Worm (Caenorhabditis elegans) whole organism, L1 larva: ENCODE measurements around the gene wht-6.

Experiments
- C04F5.9 ChIP-seq: sonication (generic microtip); optimal IDR thresholded peaks from 2 replicates; lab custom pipeline; 2016; ENCODE audit warnings: missing genetic modification characterization, missing compliant biosample characterization
- C16A3.4 ChIP-seq: fragments of 150-350 bp; optimal IDR thresholded peaks from 2 replicates; lab custom pipeline; 2014; ENCODE audit warnings: missing biosample characterization, missing genetic modification characterization
- C34B4.2 ChIP-seq: sonication (generic microtip); optimal IDR thresholded peaks from 2 replicates; lab custom pipeline; 2017; ENCODE audit warnings: mild to moderate bottlenecking, missing genetic modification characterization, missing compliant biosample characterization
- aha-1 ChIP-seq: fragments of 150-350 bp; optimal IDR thresholded peaks from 2 replicates; lab custom pipeline; 2014; ENCODE audit warnings: missing biosample characterization, missing genetic modification characterization
- aly-2 ChIP-seq: fragments of 150-350 bp; optimal IDR thresholded peaks from 2 replicates; lab custom pipeline; 2014; ENCODE audit warnings: missing biosample characterization, missing genetic modification characterization
- ceh-8 ChIP-seq: fragments of 200-800 bp; sonication (Bioruptor generic); optimal IDR thresholded peaks from 2 replicates; lab custom pipeline; 2018; ENCODE audit warnings: mild to moderate bottlenecking, missing genetic modification characterization, moderate library complexity, missing compliant biosample characterization
- ces-1 ChIP-seq: fragments of 150-350 bp; optimal IDR thresholded peaks from 2 replicates; lab custom pipeline; 2014; ENCODE audit warnings: missing biosample characterization, missing genetic modification reagents, missing genetic modification characterization
- dpl-1 ChIP-seq, 3 experiments: fragments of 150-350 bp in 2 of 3; sonication (generic microtip) in 1 of 3; optimal IDR thresholded peaks; 2 replicates each; lab custom pipeline; 2014 to 2017; ENCODE audit warnings: missing biosample characterization in 3 of 3, missing genetic modification characterization in 3 of 3, missing genetic modification reagents in 3 of 3
- dsc-1 ChIP-seq: sonication (generic microtip); optimal IDR thresholded peaks from 2 replicates; lab custom pipeline; 2016; ENCODE audit warnings: mild to moderate bottlenecking, missing genetic modification characterization, missing compliant biosample characterization
- efl-1 ChIP-seq, 4 experiments: fragments of 150-350 bp; optimal IDR thresholded peaks in 3 of 4; peaks in 1 of 4; 1 replicate in 1 of 4; 2 replicates in 3 of 4; lab custom pipeline; 2014; ENCODE audit warnings: missing biosample characterization in 2 of 4, missing genetic modification characterization in 2 of 4, missing genetic modification reagents in 2 of 4
- efl-3 ChIP-seq: fragments of 200-800 bp; sonication (Bioruptor generic); optimal IDR thresholded peaks from 2 replicates; lab custom pipeline; 2018; ENCODE audit warnings: mild to moderate bottlenecking, missing genetic modification characterization, missing compliant biosample characterization
- egl-13 ChIP-seq: sonication (generic microtip); optimal IDR thresholded peaks from 2 replicates; lab custom pipeline; 2016; ENCODE audit warnings: missing genotype, missing genetic modification reagents, missing genetic modification characterization, missing compliant biosample characterization
- elt-2 ChIP-seq: sonication (generic microtip); optimal IDR thresholded peaks from 2 replicates; lab custom pipeline; 2016; ENCODE audit warnings: missing genetic modification characterization, mild to moderate bottlenecking, inconsistent platforms, missing compliant biosample characterization, missing genetic modification reagents
- ets-5 ChIP-seq: fragments of 200-800 bp; sonication (Bioruptor generic); IDR thresholded peaks from 2 replicates; pipeline ENCODE4 v1.3.6; 2022; ENCODE audit warnings: missing genetic modification characterization, missing compliant biosample characterization
- fkh-10 ChIP-seq: sonication (generic microtip); optimal IDR thresholded peaks from 2 replicates; lab custom pipeline; 2017; ENCODE audit warnings: missing biosample characterization, missing genetic modification reagents, missing genetic modification characterization
- fkh-4 ChIP-seq: sonication (generic microtip); optimal IDR thresholded peaks from 2 replicates; lab custom pipeline; 2016; ENCODE audit warnings: missing compliant biosample characterization, missing genetic modification characterization, borderline replicate concordance
- fkh-8 ChIP-seq: sonication (generic microtip); optimal IDR thresholded peaks from 2 replicates; lab custom pipeline; 2016; ENCODE audit warnings: mild to moderate bottlenecking, missing genetic modification characterization, missing compliant biosample characterization
- grh-1 ChIP-seq: fragments of 200-800 bp; sonication (Bioruptor generic); IDR thresholded peaks from 2 replicates; pipeline ENCODE4 v1.3.6; 2022; ENCODE audit warnings: missing genetic modification reagents, missing genetic modification characterization, missing compliant biosample characterization
- hlh-17 ChIP-seq: fragments of 200-800 bp; sonication (Bioruptor generic); optimal IDR thresholded peaks from 2 replicates; lab custom pipeline; 2018; ENCODE audit warnings: missing genetic modification characterization, mild to moderate bottlenecking, missing compliant biosample characterization, moderate library complexity, borderline replicate concordance
- isw-1 ChIP-seq: fragments of 200-800 bp; sonication (Bioruptor generic); IDR thresholded peaks from 2 replicates; pipeline ENCODE4 v1.3.6; 2022; ENCODE audit warnings: missing genetic modification characterization, missing compliant biosample characterization
- lin-13 ChIP-seq: fragments of 150-350 bp; optimal IDR thresholded peaks from 2 replicates; lab custom pipeline; 2014; ENCODE audit warnings: missing biosample characterization, missing genetic modification reagents, missing genetic modification characterization
- lin-35 ChIP-seq, 2 experiments: fragments of 150-350 bp; optimal IDR thresholded peaks; 2 replicates each; lab custom pipeline; 2014; ENCODE audit warnings: missing biosample characterization in 2 of 2, missing genetic modification characterization in 2 of 2, missing genetic modification reagents in 2 of 2
- lir-3 ChIP-seq: sonication (generic microtip); optimal IDR thresholded peaks from 2 replicates; lab custom pipeline; 2016; ENCODE audit warnings: mild to moderate bottlenecking, missing genetic modification characterization, moderate library complexity, missing compliant biosample characterization; ENCODE audit not compliant: poor library complexity
- mdl-1 ChIP-seq, 2 experiments: fragments of 150-350 bp; optimal IDR thresholded peaks; 2 replicates each; lab custom pipeline; 2014 to 2017; ENCODE audit warnings: missing biosample characterization in 2 of 2, missing genetic modification characterization in 2 of 2, inconsistent platforms in 1 of 2
- mef-2 ChIP-seq: fragments of 150-350 bp; optimal IDR thresholded peaks from 2 replicates; lab custom pipeline; 2014; ENCODE audit warnings: missing biosample characterization, missing genetic modification characterization
- nhr-12 ChIP-seq: sonication (generic microtip); optimal IDR thresholded peaks from 2 replicates; lab custom pipeline; 2017; ENCODE audit warnings: missing biosample characterization, missing genetic modification characterization
- nhr-19 ChIP-seq: fragments of 200-800 bp; sonication (Bioruptor generic); conservative IDR thresholded peaks from 2 replicates; pipeline ENCODE4 v1.3.6; 2022; ENCODE audit warnings: missing genetic modification characterization, missing compliant biosample characterization
- nhr-20 ChIP-seq: sonication (generic microtip); optimal IDR thresholded peaks from 2 replicates; lab custom pipeline; 2016; ENCODE audit warnings: mild to moderate bottlenecking, missing genetic modification characterization, missing compliant biosample characterization
- nhr-28 ChIP-seq: fragments of 150-350 bp; optimal IDR thresholded peaks from 2 replicates; lab custom pipeline; 2014; ENCODE audit warnings: missing biosample characterization, missing genetic modification characterization
- nhr-71 ChIP-seq: sonication (generic microtip); optimal IDR thresholded peaks from 2 replicates; lab custom pipeline; 2016; ENCODE audit warnings: mild to moderate bottlenecking, missing genetic modification characterization, moderate library complexity, missing compliant biosample characterization
- nhr-76 ChIP-seq: sonication (generic microtip); optimal IDR thresholded peaks from 2 replicates; lab custom pipeline; 2017; ENCODE audit warnings: missing biosample characterization, missing genetic modification characterization
- nhr-85 ChIP-seq: sonication (generic microtip); peaks from one replicate; lab custom pipeline; 2016; ENCODE audit warnings: missing genetic modification characterization, inconsistent platforms, missing compliant biosample characterization
- nhr-90 ChIP-seq: sonication (generic microtip); optimal IDR thresholded peaks from 2 replicates; lab custom pipeline; 2016; ENCODE audit warnings: mild to moderate bottlenecking, missing genetic modification characterization, missing compliant biosample characterization; ENCODE audit not compliant: poor library complexity
- pqm-1 ChIP-seq: sonication (generic microtip); optimal IDR thresholded peaks from 3 replicates; lab custom pipeline; 2017; ENCODE audit warnings: missing biosample characterization, missing genetic modification characterization
- rnt-1 ChIP-seq: sonication (generic microtip); optimal IDR thresholded peaks from 2 replicates; lab custom pipeline; 2016; ENCODE audit warnings: mild to moderate bottlenecking, missing genetic modification characterization, moderate library complexity, missing compliant biosample characterization
- skn-1 ChIP-seq: fragments of 150-350 bp; optimal IDR thresholded peaks from 2 replicates; lab custom pipeline; 2014; ENCODE audit warnings: missing biosample characterization, missing genetic modification characterization
- snpc-4 ChIP-seq: fragments of 150-350 bp; optimal IDR thresholded peaks from 2 replicates; lab custom pipeline; 2014; ENCODE audit warnings: missing biosample characterization, missing genetic modification characterization
- snu-23 ChIP-seq: sonication (generic microtip); optimal IDR thresholded peaks from 2 replicates; lab custom pipeline; 2016; ENCODE audit warnings: missing genetic modification characterization, missing compliant biosample characterization
- sox-4 ChIP-seq: sonication (generic microtip); optimal IDR thresholded peaks from 2 replicates; lab custom pipeline; 2016; ENCODE audit warnings: missing genetic modification characterization, missing compliant biosample characterization
- sup-37 ChIP-seq: fragments of 200-800 bp; sonication (Bioruptor generic); optimal IDR thresholded peaks from 2 replicates; lab custom pipeline; 2018; ENCODE audit warnings: mild to moderate bottlenecking, missing genetic modification characterization, missing compliant biosample characterization
- unc-30 ChIP-seq: sonication (generic microtip); optimal IDR thresholded peaks from 2 replicates; lab custom pipeline; 2017; ENCODE audit warnings: missing biosample characterization, missing genetic modification characterization
- unc-62 ChIP-seq: fragments of 150-350 bp; optimal IDR thresholded peaks from 2 replicates; lab custom pipeline; 2014; ENCODE audit warnings: missing biosample characterization, missing genetic modification reagents, missing genetic modification characterization
- unc-86 ChIP-seq: sonication (generic microtip); optimal IDR thresholded peaks from 2 replicates; lab custom pipeline; 2016; ENCODE audit warnings: missing genetic modification characterization, missing compliant biosample characterization
- vab-15 ChIP-seq: sonication (generic microtip); optimal IDR thresholded peaks from 2 replicates; lab custom pipeline; 2017; ENCODE audit warnings: missing genotype, mild to moderate bottlenecking, missing genetic modification characterization, missing compliant biosample characterization
- xbp-1 ChIP-seq: sonication (generic microtip); optimal IDR thresholded peaks from 2 replicates; lab custom pipeline; 2016; ENCODE audit warnings: missing genetic modification characterization, missing compliant biosample characterization
- zip-4 ChIP-seq: fragments of 200-800 bp; sonication (Bioruptor generic); optimal IDR thresholded peaks from 2 replicates; lab custom pipeline; 2018; ENCODE audit warnings: mild to moderate bottlenecking, missing genetic modification characterization, moderate library complexity, missing compliant biosample characterization
- ztf-4 ChIP-seq: fragments of 150-350 bp; optimal IDR thresholded peaks from 2 replicates; lab custom pipeline; 2014; ENCODE audit warnings: missing biosample characterization, missing genetic modification characterization

wht-6 gene

ce11 chrIII:6479439-6479838, 7.9 kb downstream of the wht-6 start:
- TF ChIP-seq C04F5.9 (no peak), aly-2 (no peak), zip-4 (GFP tag; lab: Kevin White, UChicago) (no peak), nhr-19 (GFP tag; lab: Robert Waterston, UW) (no peak), efl-1 (optimal IDR thresholded peaks at IDR 0.05; lab: Kevin White, UChicago) (no peak), efl-1 (GFP tag; optimal IDR thresholded peaks at IDR 0.05 in 1 of 2; lab: Kevin White, UChicago) (no peak), aha-1 (no peak), C34B4.2 (tag; lab: Kevin White, UChicago) (no peak), vab-15 (no peak), egl-13 (no peak), sup-37 (no peak), sox-4 (tag; lab: Kevin White, UChicago) (no peak), ztf-4 (tag; lab: Kevin White, UChicago) (no peak)

- TF ChIP-seq unc-62 (GFP tag; lab: Kevin White, UChicago), result no peak
- TF ChIP-seq fkh-10 (GFP tag; lab: Kevin White, UChicago), result no peak
- TF ChIP-seq nhr-20 (tag; lab: Kevin White, UChicago), result no peak
- TF ChIP-seq pqm-1 (tag; lab: Kevin White, UChicago), result no peak
- TF ChIP-seq fkh-4, result no peak
These were observed 11.4 kb downstream of the wht-6 start, which contains the start of gene chtb-2 for ce11 chrIII:6482918-6483317. chtb-2 (plus strand) TSS chrIII:6483218.

- TF ChIP-seq ets-5 (no peak), ces-1 (no peak), snpc-4 (tag; lab: Kevin White, UChicago) (peak; percentile 16), ztf-4 (tag; lab: Kevin White, UChicago) (no peak), aha-1 (no peak), C34B4.2 (tag; lab: Kevin White, UChicago) (no peak), xbp-1 (tag; lab: Kevin White, UChicago) (peak; percentile 49), C16A3.4 (tag; lab: Kevin White, UChicago) (peak; percentile 49), nhr-71 (tag; lab: Kevin White, UChicago) (peak; percentile 65), nhr-76 (tag; lab: Kevin White, UChicago) (no peak), fkh-8 (tag; lab: Kevin White, UChicago) (peak; percentile 7), egl-13 (no peak), unc-30 (tag; lab: Kevin White, UChicago) (no peak), lin-35 (GFP tag; optimal IDR thresholded peaks at IDR 0.05; lab: Kevin White, UChicago) (peak; percentile 54 to 64), efl-1 (optimal IDR thresholded peaks at IDR 0.05; lab: Kevin White, UChicago) (peak; percentile 64 to 77), efl-1 (GFP tag; optimal IDR thresholded peaks at IDR 0.05 in 1 of 2; lab: Kevin White, UChicago) (peak; percentile 72 to 96), nhr-90 (peak; percentile 24), dsc-1 (tag; lab: Kevin White, UChicago) (peak; percentile 39), nhr-28 (no peak), mef-2 (tag; lab: Kevin White, UChicago) (no peak), hlh-17 (no peak), fkh-10 (GFP tag; lab: Kevin White, UChicago) (no peak), elt-2 (tag; lab: Kevin White, UChicago) (no peak), rnt-1 (tag; lab: Kevin White, UChicago) (peak; percentile 52), snu-23 (GFP tag; lab: Kevin White, UChicago) (no peak), nhr-12 (tag; lab: Kevin White, UChicago) (no peak), efl-3 (no peak), isw-1 (GFP tag; lab: Robert Waterston, UW) (peak; percentile 36), mdl-1 (tag; optimal IDR thresholded peaks at IDR 0.05; lab: Kevin White, UChicago) (peak in 1 of 2 experiments; percentile 36), C04F5.9 (no peak), vab-15 (no peak), nhr-20 (tag; lab: Kevin White, UChicago) (peak; percentile 62), unc-86 (tag; lab: Kevin White, UChicago) (no peak), sox-4 (tag; lab: Kevin White, UChicago) (no peak), ceh-8 (no peak), lin-13 (GFP tag; lab: Kevin White, UChicago) (peak; percentile 16), skn-1 (tag; lab: Kevin White, UChicago) (peak; percentile 98), fkh-4 (no peak), dpl-1 (GFP tag; optimal IDR thresholded peaks at IDR 0.05; lab: Kevin White, UChicago) (peak; percentile 66 to 74 (median 72)), grh-1 (GFP tag; lab: Robert Waterston, UW) (no peak), nhr-19 (GFP tag; lab: Robert Waterston, UW) (peak; percentile 55), nhr-85 (tag; lab: Kevin White, UChicago) (peak; percentile 79), lir-3 (tag; lab: Kevin White, UChicago) (no peak)
These were observed 17.4 kb downstream of the wht-6 start for ce11 chrIII:6488916-6489315.
